Worm (Caenorhabditis elegans): ENCODE results near the gene nhr-274.

The nhr-274 gene

DNA sequence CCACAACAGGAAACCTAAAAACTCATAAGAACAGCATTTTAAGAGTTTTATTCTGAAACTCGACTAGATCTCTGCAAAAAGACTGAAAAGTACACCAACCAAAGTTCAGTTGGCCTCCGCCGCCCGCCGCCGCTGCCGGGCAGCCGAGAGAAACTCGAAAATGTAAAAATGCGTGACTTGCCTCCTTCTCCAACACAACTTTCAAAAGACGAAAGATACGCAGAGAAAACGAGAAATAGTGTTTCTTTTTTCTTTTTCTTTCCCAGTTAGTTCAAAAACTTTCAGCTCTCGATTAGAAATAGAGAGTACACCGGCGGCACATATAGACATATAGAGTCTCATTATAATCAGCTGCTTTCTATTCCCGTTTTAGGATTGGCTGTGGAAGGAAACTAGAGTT, 4.7 kb upstream of the nhr-274 start (continued):
- no peak for TF ChIP-seq zag-1 (tag; optimal IDR thresholded peaks at IDR 0.05)
- TF ChIP-seq mdl-1 (tag; optimal IDR thresholded peaks at IDR 0.05) = peak in 1 of 2 experiments; percentile 67
- TF ChIP-seq F49E8.2 (tag; optimal IDR thresholded peaks at IDR 0.05; ENCODE audit: borderline replicate concordance) = no peak
- TF ChIP-seq T20F7.1 (GFP tag; optimal IDR thresholded peaks at IDR 0.05) = peak; percentile 50
- TF ChIP-seq lin-29 (GFP tag; IDR thresholded peaks at IDR 0.05) = no peak
- peak; percentile 60 for TF ChIP-seq mep-1 (tag; optimal IDR thresholded peaks at IDR 0.05)
- peak; percentile 81 for TF ChIP-seq dmd-6 (GFP tag; IDR thresholded peaks at IDR 0.05)
- peak; percentile 10 for TF ChIP-seq nhr-11 (tag; optimal IDR thresholded peaks at IDR 0.05)

DNA sequence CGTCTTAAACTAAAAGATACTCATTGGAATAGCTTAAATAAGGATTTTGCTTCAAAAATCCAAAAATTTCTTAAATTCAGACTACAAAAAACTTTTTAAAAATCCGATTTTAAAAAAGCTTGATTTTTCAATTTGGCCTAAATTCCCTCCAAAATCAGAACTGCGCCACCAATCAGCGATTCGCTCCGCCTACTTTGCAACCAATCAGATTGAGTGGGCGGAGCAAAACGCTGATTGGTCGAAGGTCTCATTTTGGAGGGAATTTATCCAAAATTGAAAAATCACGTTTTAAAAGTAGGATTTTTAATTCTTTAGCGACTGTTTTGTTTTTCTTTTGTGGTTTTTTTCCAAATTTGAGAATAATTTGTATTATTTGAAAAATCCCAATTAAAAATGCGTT, 4.3 kb upstream of the nhr-274 start:
- TF ChIP-seq Y75B8A.6 (GFP tag; IDR thresholded peaks at IDR 0.05) (no peak), dmd-9 (GFP tag; IDR thresholded peaks at IDR 0.05) (no peak), lin-13 (GFP tag; optimal IDR thresholded peaks at IDR 0.05) (no peak), snpc-4 (tag; optimal IDR thresholded peaks at IDR 0.05) (no peak), aha-1 (tag) (peak; percentile 77), skn-1 (tag; optimal IDR thresholded peaks at IDR 0.05) (no peak), F49E8.2 (tag; optimal IDR thresholded peaks at IDR 0.05; ENCODE audit: borderline replicate concordance) (no peak)

DNA sequence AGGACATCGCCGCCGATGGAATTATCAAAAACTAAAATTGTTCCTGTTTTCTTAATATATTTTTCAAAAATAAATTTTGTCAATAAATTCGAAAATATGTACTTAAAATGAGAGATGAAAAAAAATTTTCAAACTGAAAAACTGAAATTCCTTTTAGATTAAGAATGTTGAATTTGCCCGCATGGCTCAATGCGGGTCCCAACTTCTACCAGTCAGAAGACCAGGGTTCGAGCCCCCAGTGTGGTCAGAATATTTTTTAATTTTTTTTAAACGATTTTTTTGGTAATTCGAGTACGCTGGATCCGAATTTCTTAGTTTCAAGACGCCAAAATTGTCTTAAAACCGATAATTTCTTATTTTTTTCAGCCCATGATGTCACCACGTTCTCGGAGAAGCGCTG, 7.8 kb downstream of the nhr-274 start:
- TF ChIP-seq daf-16 (GFP tag; optimal IDR thresholded peaks at IDR 0.05) = no peak
- peak; percentile 4 for TF ChIP-seq daf-16 (tag; optimal IDR thresholded peaks at IDR 0.05)
- TF ChIP-seq madf-9 (GFP tag; conservative IDR thresholded peaks at IDR 0.05) = no peak
- TF ChIP-seq vab-7 (GFP tag; IDR thresholded peaks at IDR 0.05) = peak; percentile 17; the same call in 1 of the 2 replicates
- TF ChIP-seq ama-1 (optimal IDR thresholded peaks at IDR 0.05) = peak; percentile 13
- peak; percentile 16; the same call in 1 of the 2 replicates for TF ChIP-seq pha-4 (GFP tag; IDR thresholded peaks at IDR 0.05)
- no peak for TF ChIP-seq pha-4 (tag; optimal IDR thresholded peaks at IDR 0.05)
- TF ChIP-seq unc-62 (GFP tag; optimal IDR thresholded peaks at IDR 0.05 in 1 of 2) = peak in 1 of 2 experiments; percentile 36
- no peak for TF ChIP-seq unc-62 (tag; optimal IDR thresholded peaks at IDR 0.05)
- TF ChIP-seq snpc-1.2 (GFP tag; IDR thresholded peaks at IDR 0.05) = no peak

DNA sequence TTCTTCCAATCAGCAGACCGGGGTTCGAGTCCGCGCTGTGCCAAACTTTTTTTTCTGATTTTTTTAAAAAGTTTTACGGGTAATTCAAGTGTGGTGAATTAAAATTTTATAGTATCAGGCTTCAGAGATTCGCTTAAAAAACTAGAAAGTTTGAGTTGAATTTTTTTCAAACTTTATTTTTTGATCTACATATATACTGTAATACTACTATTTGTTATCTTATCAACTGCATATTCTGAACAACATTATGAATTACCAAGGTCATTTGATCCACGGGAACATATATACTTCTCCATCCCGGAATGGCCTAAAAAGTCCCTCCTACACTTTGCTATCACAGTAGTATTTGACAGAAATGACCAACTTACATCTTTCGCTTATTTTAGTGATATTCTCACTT, 11.7 kb downstream of the nhr-274 start, which contains the start of gene Y41D4B.6:
Gene Y41D4B.6 (plus strand): TSS at position 301 of the 400 bp plus-strand sequence.
- TF ChIP-seq egl-27 (tag; optimal IDR thresholded peaks at IDR 0.05) (no peak), aha-1 (tag) (peak; percentile 3)

DNA sequence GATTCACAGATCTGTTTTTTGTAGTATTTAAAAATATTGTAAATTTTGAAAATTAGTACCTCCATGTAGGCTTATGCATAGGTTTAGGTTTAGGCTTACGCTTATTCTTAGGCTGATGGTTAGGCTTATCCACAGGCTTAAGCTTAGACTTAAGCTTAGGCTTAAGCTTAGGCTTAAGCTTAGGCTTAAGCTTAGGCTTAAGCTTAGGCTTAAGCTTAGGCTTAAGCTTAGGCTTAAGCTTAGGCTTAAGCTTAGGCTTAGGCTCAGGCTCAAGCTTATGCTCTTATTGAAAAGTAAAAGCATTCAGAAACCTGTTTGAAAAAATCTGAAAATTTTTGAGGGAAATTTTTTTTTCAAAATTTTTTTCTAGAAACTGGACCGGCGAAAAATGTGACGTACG, 12.5 kb downstream of the nhr-274 start:
- TF ChIP-seq nhr-76 (tag; optimal IDR thresholded peaks at IDR 0.05) = no peak
- no peak for TF ChIP-seq nhr-41 (GFP tag; IDR thresholded peaks at IDR 0.05)
- TF ChIP-seq unc-39 (tag; optimal IDR thresholded peaks at IDR 0.05) = no peak
- TF ChIP-seq daf-16 (GFP tag; optimal IDR thresholded peaks at IDR 0.05) = no peak
- no peak for TF ChIP-seq daf-16 (tag; optimal IDR thresholded peaks at IDR 0.05)
- TF ChIP-seq sdz-12 (GFP tag; optimal IDR thresholded peaks at IDR 0.05) = no peak
- no peak for TF ChIP-seq ztf-11 (tag; optimal IDR thresholded peaks at IDR 0.05)
- TF ChIP-seq lin-15B (tag; optimal IDR thresholded peaks at IDR 0.05) = no peak
- no peak for TF ChIP-seq ceh-20 (GFP tag; IDR thresholded peaks at IDR 0.05)
- TF ChIP-seq ceh-32 (tag; optimal IDR thresholded peaks at IDR 0.05; ENCODE audit: poor library complexity) = no peak
- TF ChIP-seq nhr-102 (tag; optimal IDR thresholded peaks at IDR 0.05) = no peak
- TF ChIP-seq mep-1 (tag; optimal IDR thresholded peaks at IDR 0.05) = no peak
- TF ChIP-seq dmd-9 (GFP tag; IDR thresholded peaks at IDR 0.05) = no peak
- no peak for TF ChIP-seq D1046.2 (GFP tag; IDR thresholded peaks at IDR 0.05)
- no peak for TF ChIP-seq ZK337.2 (GFP tag; IDR thresholded peaks at IDR 0.05)
- no peak for TF ChIP-seq ztf-7 (tag; optimal IDR thresholded peaks at IDR 0.05)
- no peak for TF ChIP-seq mxl-3 (GFP tag; optimal IDR thresholded peaks at IDR 0.05)

Data from whole organism, L4 larva.